Worm (Caenorhabditis elegans): ENCODE data around the gene dnj-5.
A peak's percentile ranks its signal among the peaks of the same experiment; 100 is the strongest.

Gene dnj-5

DNA sequence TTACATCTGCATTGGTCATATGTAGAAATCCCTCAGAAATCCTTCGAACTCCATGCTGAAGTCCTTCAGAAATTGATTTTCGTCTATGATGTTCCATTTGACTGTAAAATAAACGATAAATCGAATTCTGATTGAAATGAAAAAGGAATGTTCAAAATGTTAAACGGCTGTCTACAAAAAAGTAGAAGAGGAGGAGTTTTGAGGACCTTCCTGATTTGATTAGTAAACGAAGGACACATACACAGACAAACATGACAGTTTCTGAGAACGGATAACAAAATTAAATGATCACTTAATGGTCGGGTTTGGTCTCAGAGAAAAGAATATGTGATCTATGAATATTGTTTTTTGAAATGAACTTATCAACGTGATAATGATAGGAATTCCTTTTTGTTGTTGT lies 18.9 kb upstream of the dnj-5 start, which contains the start of gene slc-36.5:
slc-36.5 (minus strand) TSS at position 101 of the 400 bp plus-strand sequence.
- TF ChIP-seq efl-1 (optimal IDR thresholded peaks at IDR 0.05), result no peak
- no peak for TF ChIP-seq efl-1 (GFP tag; optimal IDR thresholded peaks at IDR 0.05 in 1 of 2)
- no peak for TF ChIP-seq fos-1 (tag; optimal IDR thresholded peaks at IDR 0.05)
- TF ChIP-seq aha-1 (tag; optimal IDR thresholded peaks at IDR 0.05), result no peak
- no peak for TF ChIP-seq unc-30 (tag; optimal IDR thresholded peaks at IDR 0.05)
- TF ChIP-seq nhr-237 (tag; optimal IDR thresholded peaks at IDR 0.05), result no peak
- TF ChIP-seq sox-4 (tag; optimal IDR thresholded peaks at IDR 0.05), result no peak
- no peak for TF ChIP-seq efl-3 (GFP tag; optimal IDR thresholded peaks at IDR 0.05)
- peak in 1 of 6 experiments; percentile 53 for TF ChIP-seq elt-3 (tag; optimal IDR thresholded peaks at IDR 0.05)
- no peak for TF ChIP-seq ztf-11 (tag; optimal IDR thresholded peaks at IDR 0.05)
- TF ChIP-seq xbp-1 (tag; optimal IDR thresholded peaks at IDR 0.05), result no peak
- no peak for TF ChIP-seq lsy-2 (tag; optimal IDR thresholded peaks at IDR 0.05)
- TF ChIP-seq lin-14 (GFP tag; optimal IDR thresholded peaks at IDR 0.05), result peak; percentile 13

ce11 chrII:6872493-6872892 lies 14.4 kb upstream of the dnj-5 start, which contains the start of gene C44B7.5:
Gene C44B7.5, minus strand, starts transcription at chrII:6872593.
- no peak for TF ChIP-seq mab-9 (GFP tag; IDR thresholded peaks at IDR 0.05)
- TF ChIP-seq unc-30 (tag; optimal IDR thresholded peaks at IDR 0.05), result no peak
- TF ChIP-seq lin-39 (tag; optimal IDR thresholded peaks at IDR 0.05), result no peak
- no peak for TF ChIP-seq zag-1 (tag; optimal IDR thresholded peaks at IDR 0.05)
- no peak for TF ChIP-seq pag-3 (tag; optimal IDR thresholded peaks at IDR 0.05; ENCODE audit: borderline replicate concordance, insufficient read depth)
- no peak for TF ChIP-seq egl-13 (tag; optimal IDR thresholded peaks at IDR 0.05)
- no peak for TF ChIP-seq aha-1 (tag; optimal IDR thresholded peaks at IDR 0.05)
- TF ChIP-seq ceh-82 (tag; optimal IDR thresholded peaks at IDR 0.05), result no peak
- no peak for TF ChIP-seq lsy-2 (tag; optimal IDR thresholded peaks at IDR 0.05)
- TF ChIP-seq sptf-1 (tag; optimal IDR thresholded peaks at IDR 0.05), result no peak
- TF ChIP-seq fos-1 (tag; optimal IDR thresholded peaks at IDR 0.05), result no peak
- no peak for TF ChIP-seq Y116A8C.19 (tag; optimal IDR thresholded peaks at IDR 0.05; ENCODE audit: borderline replicate concordance)
- no peak for TF ChIP-seq dpl-1 (GFP tag; optimal IDR thresholded peaks at IDR 0.05)
- TF ChIP-seq ceh-8 (GFP tag; optimal IDR thresholded peaks at IDR 0.05), result no peak
- no peak for TF ChIP-seq nhr-237 (tag; optimal IDR thresholded peaks at IDR 0.05)
- no peak for TF ChIP-seq fkh-8 (tag; optimal IDR thresholded peaks at IDR 0.05)

DNA sequence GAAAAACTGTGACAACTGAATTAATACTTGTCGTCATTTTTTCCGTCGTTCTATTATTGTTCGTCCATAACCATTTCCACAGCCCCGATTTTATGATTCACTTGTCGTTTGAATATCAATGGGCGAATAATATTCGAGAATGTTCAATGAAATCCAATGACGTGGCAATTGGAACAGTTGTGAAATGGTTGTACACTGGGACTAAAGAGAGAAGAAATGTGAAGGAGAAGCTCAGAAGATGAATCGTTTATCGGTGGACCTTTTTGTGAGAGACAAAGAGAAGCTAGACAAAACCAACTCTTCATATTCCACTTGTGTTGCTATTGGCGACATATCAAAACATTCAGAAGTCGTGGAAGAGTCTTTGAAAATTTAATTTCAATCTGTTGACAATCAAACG lies 12.7 kb upstream of the dnj-5 start, which contains the start of gene clhm-1:
clhm-1 (minus strand) TSS at position 207 of the 400 bp plus-strand sequence.
- no peak for TF ChIP-seq zag-1 (tag; optimal IDR thresholded peaks at IDR 0.05)
- no peak for TF ChIP-seq ceh-88 (GFP tag; IDR thresholded peaks at IDR 0.05)
- peak; percentile 24 for TF ChIP-seq rnt-1 (tag; optimal IDR thresholded peaks at IDR 0.05)

ce11 chrII:6863652-6864051 lies 5.6 kb upstream of the dnj-5 start, which contains the start of gene aff-1:
Gene aff-1, minus strand, starts transcription at chrII:6863752.
- no peak for TF ChIP-seq unc-130 (tag; optimal IDR thresholded peaks at IDR 0.05)
- no peak for TF ChIP-seq egl-13 (tag; optimal IDR thresholded peaks at IDR 0.05)
- no peak for TF ChIP-seq nhr-20 (tag; optimal IDR thresholded peaks at IDR 0.05)
- TF ChIP-seq fkh-4 (tag; optimal IDR thresholded peaks at IDR 0.05; ENCODE audit: borderline replicate concordance), result no peak
- no peak for TF ChIP-seq vab-15 (tag; optimal IDR thresholded peaks at IDR 0.05)
- TF ChIP-seq dpl-1 (GFP tag; optimal IDR thresholded peaks at IDR 0.05), result no peak
- no peak for TF ChIP-seq jun-1 (tag; optimal IDR thresholded peaks at IDR 0.05)
- TF ChIP-seq nhr-47 (tag; optimal IDR thresholded peaks at IDR 0.05), result no peak
- no peak for TF ChIP-seq lin-15B (tag; optimal IDR thresholded peaks at IDR 0.05)
- TF ChIP-seq C34B4.2 (tag; optimal IDR thresholded peaks at IDR 0.05), result no peak
- no peak for TF ChIP-seq nhr-19 (GFP tag; conservative IDR thresholded peaks at IDR 0.05)
- TF ChIP-seq ztf-11 (tag; optimal IDR thresholded peaks at IDR 0.05), result no peak
- TF ChIP-seq nhr-12 (tag; optimal IDR thresholded peaks at IDR 0.05), result no peak
- no peak for TF ChIP-seq mef-2 (tag; optimal IDR thresholded peaks at IDR 0.05)
